Worm (Caenorhabditis elegans): ENCODE results near the gene tbx-32.
"Not testable (repeated sequence)": the region's sequence is repeated elsewhere in the genome, so short reads cannot be mapped to it uniquely, and the experiment has no call there.

ce11 chrX:1696879-1697278 lies 41.6 kb downstream of the tbx-32 start, which contains the start of gene C36C9.4:
- not testable (repeated sequence) for TF ChIP-seq unc-55 (GFP tag; optimal IDR thresholded peaks at IDR 0.05); pha-2 (tag; optimal IDR thresholded peaks at IDR 0.05); ceh-19 (GFP tag; optimal IDR thresholded peaks at IDR 0.05); ref-2 (tag; optimal IDR thresholded peaks at IDR 0.05); unc-3 (GFP tag; conservative IDR thresholded peaks at IDR 0.05); unc-3 (tag; optimal IDR thresholded peaks at IDR 0.05); nhr-11 (tag; optimal IDR thresholded peaks at IDR 0.05); hlh-30 (tag; optimal IDR thresholded peaks at IDR 0.05; ENCODE audit: insufficient read depth); odd-2 (tag; optimal IDR thresholded peaks at IDR 0.05); unc-42 (tag; optimal IDR thresholded peaks at IDR 0.05); madf-2 (tag; optimal IDR thresholded peaks at IDR 0.05); dmd-4 (tag; optimal IDR thresholded peaks at IDR 0.05; ENCODE audit: borderline replicate concordance); fkh-10 (GFP tag; optimal IDR thresholded peaks at IDR 0.05); pha-4 (tag; optimal IDR thresholded peaks at IDR 0.05); ceh-6 (GFP tag; optimal IDR thresholded peaks at IDR 0.05)
